Worm (Caenorhabditis elegans) whole organism, early embryonic: ENCODE measurements around the gene srj-38.

Experiments
- F13C5.2 ChIP-seq: sonication (generic microtip); optimal IDR thresholded peaks from 2 replicates; lab custom pipeline; 2017; ENCODE audit warnings: mild to moderate bottlenecking, missing genetic modification characterization, inconsistent platforms, missing compliant biosample characterization
- flt-1 ChIP-seq: fragments of 200-800 bp; sonication (Bioruptor generic); IDR thresholded peaks from 2 replicates; pipeline ENCODE4 v1.3.6; 2022; ENCODE audit warnings: missing genetic modification characterization, missing compliant biosample characterization
- sea-1 ChIP-seq: fragments of 200-800 bp; sonication (Bioruptor generic); conservative IDR thresholded peaks from 2 replicates; pipeline ENCODE4 v1.3.6; 2022; ENCODE audit warnings: missing genetic modification characterization, missing compliant biosample characterization
- tbx-37 ChIP-seq: fragments of 200-800 bp; sonication (Bioruptor generic); conservative IDR thresholded peaks from 2 replicates; pipeline ENCODE4 v1.3.6; 2022; ENCODE audit warnings: missing genetic modification reagents, missing genetic modification characterization, missing compliant biosample characterization
- tra-4 ChIP-seq: sonication (generic microtip); optimal IDR thresholded peaks from 2 replicates; lab custom pipeline; 2017; ENCODE audit warnings: missing genetic modification characterization, missing compliant biosample characterization

ce11 chrV:911474-911873, 27.2 kb upstream of the srj-38 start, which contains the start of gene adh-5:
- TF ChIP-seq F13C5.2 (tag; lab: Kevin White, UChicago) (no peak), flt-1 (GFP tag; lab: Robert Waterston, UW) (no peak), tbx-37 (GFP tag; lab: Robert Waterston, UW) (no peak), tra-4 (tag; lab: Kevin White, UChicago) (no peak), sea-1 (GFP tag; lab: Robert Waterston, UW) (no peak)
